Worm (Caenorhabditis elegans) whole organism, young adult: ENCODE results near the gene C50C3.1.

Experiments
- B0035.1 ChIP-seq: sonication (generic microtip); optimal IDR thresholded peaks from 2 replicates; lab custom pipeline; 2016; ENCODE audit warnings: missing genetic modification characterization, mild to moderate bottlenecking, missing compliant biosample characterization, missing genotype, missing genetic modification reagents
- F55B11.4 ChIP-seq: sonication (generic microtip); optimal IDR thresholded peaks from 2 replicates; lab custom pipeline; 2016; ENCODE audit warnings: missing compliant biosample characterization, missing genetic modification characterization, borderline replicate concordance; ENCODE audit not compliant: insufficient read depth
- egrh-3 ChIP-seq: fragments of 200-800 bp; sonication (Bioruptor generic); IDR thresholded peaks from 2 replicates; pipeline ENCODE4 v1.3.6; 2022; ENCODE audit warnings: missing genetic modification reagents, missing genetic modification characterization, missing compliant biosample characterization
- mes-4 ChIP-seq: sonication (generic microtip); optimal IDR thresholded peaks from 2 replicates; lab custom pipeline; 2016; ENCODE audit warnings: missing genotype, missing genetic modification characterization, missing compliant biosample characterization
- nhr-179 ChIP-seq: sonication (generic microtip); optimal IDR thresholded peaks from 2 replicates; lab custom pipeline; 2016; ENCODE audit warnings: mild to moderate bottlenecking, missing genetic modification characterization, missing compliant biosample characterization

DNA sequence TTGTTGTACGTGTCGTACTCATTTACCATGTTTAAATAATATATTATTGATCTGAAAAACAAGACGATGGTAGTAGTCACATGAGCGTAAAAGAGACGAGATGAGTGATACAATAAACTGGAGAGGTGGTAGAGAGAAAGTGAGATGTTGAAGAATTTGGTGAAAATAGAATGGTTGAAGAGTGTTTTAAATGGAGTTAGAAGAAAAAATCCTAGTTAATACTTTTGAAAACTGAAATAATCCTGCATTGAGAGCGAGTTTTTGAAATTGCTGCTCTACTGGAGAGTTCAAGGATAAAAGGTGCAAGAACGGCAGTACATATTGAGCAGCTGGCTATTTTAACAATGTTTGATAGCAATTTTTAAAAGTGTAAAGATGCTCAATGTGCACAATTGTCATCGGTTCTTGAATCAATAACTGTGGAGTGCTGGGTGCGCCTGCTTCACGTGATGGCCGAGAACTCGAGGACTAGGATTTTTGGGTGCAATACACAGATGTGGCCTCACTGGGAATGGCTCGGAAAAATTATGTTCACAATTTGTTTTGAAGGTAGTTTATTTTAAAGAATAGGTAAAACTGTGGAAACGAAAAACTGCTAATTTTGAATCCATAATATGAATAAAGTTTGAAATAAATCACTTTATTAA, 33.5 kb upstream of the C50C3.1 start, which contains the start of gene atg-13:
- TF ChIP-seq B0035.1 (tag; lab: Kevin White, UChicago): no peak
- TF ChIP-seq F55B11.4 (tag; lab: Kevin White, UChicago): no peak
- TF ChIP-seq mes-4 (tag; lab: Kevin White, UChicago): no peak
- no peak for TF ChIP-seq nhr-179 (tag; lab: Kevin White, UChicago)
- no peak for TF ChIP-seq egrh-3 (GFP tag; lab: Robert Waterston, UW)
